Fruit fly (Drosophila melanogaster): ENCODE results near the gene bel.

bel gene

DNA sequence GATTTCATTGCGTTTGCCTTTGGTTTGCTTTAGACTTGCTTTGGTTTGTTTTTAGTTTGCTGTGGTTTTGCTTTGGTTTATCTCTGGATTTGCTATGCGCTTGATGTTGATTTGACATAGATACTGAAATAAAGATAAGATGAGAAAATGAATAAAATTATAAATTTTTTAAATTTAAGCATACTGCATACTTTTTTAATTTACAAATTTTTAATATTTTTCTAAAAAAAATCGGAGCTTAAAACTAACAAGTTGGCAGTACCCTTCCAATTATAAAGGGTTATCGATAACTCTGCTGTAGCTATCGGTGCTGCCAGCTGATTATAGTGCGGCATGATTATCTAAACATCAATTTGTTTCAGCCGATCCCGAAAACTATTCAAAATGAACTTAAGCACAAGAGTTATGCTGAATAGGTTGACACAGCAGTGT, 13.3 kb upstream of the bel start, which contains the start of gene mRpL19 (continued):
- TF ChIP-seq Six4 (GFP tag; optimal IDR thresholded peaks at IDR 0.05): peak; percentile 5
- no peak for TF ChIP-seq Lhr (GFP tag; optimal IDR thresholded peaks at IDR 0.05)
- TF ChIP-seq bigmax (GFP tag; optimal IDR thresholded peaks at IDR 0.05): no peak
- peak; percentile 54 for TF ChIP-seq sqz (GFP tag; optimal IDR thresholded peaks at IDR 0.05)
- peak; percentile 68 for TF ChIP-seq PHDP (tag; optimal IDR thresholded peaks at IDR 0.05)
- TF ChIP-seq pita (GFP tag; optimal IDR thresholded peaks at IDR 0.05): no peak
- peak; percentile 44 for TF ChIP-seq NfI (GFP tag; optimal IDR thresholded peaks at IDR 0.05)
- TF ChIP-seq slbo (GFP tag; IDR thresholded peaks at IDR 0.05): peak; percentile 22; the same call in 1 of the 2 replicates
- no peak for TF ChIP-seq CG9609 (GFP tag; optimal IDR thresholded peaks at IDR 0.05)
- peak; percentile 67 for TF ChIP-seq HLH4C (GFP tag; IDR thresholded peaks at IDR 0.05; ENCODE audit: partially characterized antibody)
- no peak for TF ChIP-seq fu2 (GFP tag; optimal IDR thresholded peaks at IDR 0.05)
- TF ChIP-seq CG30020 (tag; optimal IDR thresholded peaks at IDR 0.05): peak; percentile 60
- no peak for TF ChIP-seq CG15011 (GFP tag; optimal IDR thresholded peaks at IDR 0.05)
- peak; percentile 13; the same call in 1 of the 2 replicates for TF ChIP-seq CG14014 (GFP tag; IDR thresholded peaks at IDR 0.05)
- peak; percentile 31 for TF ChIP-seq CG10431 (GFP tag; optimal IDR thresholded peaks at IDR 0.05)
- TF ChIP-seq dmrt11E (tag; optimal IDR thresholded peaks at IDR 0.05): peak; percentile 34
- TF ChIP-seq ftz-f1 (GFP tag; optimal IDR thresholded peaks at IDR 0.05): no peak
- TF ChIP-seq CG2712 (tag; optimal IDR thresholded peaks at IDR 0.05): peak; percentile 73
- TF ChIP-seq CG34224 (GFP tag; IDR thresholded peaks at IDR 0.05; ENCODE audit: partially characterized antibody): peak; percentile 53; the same call in 2 of the 3 replicates
- TF ChIP-seq CG6175 (GFP tag; IDR thresholded peaks at IDR 0.05): no peak
- no peak for TF ChIP-seq Mes4 (GFP tag; optimal IDR thresholded peaks at IDR 0.05)
- TF ChIP-seq CoRest (tag; optimal IDR thresholded peaks at IDR 0.05): peak; percentile 64
- peak; percentile 42 for TF ChIP-seq CG7839 (tag; optimal IDR thresholded peaks at IDR 0.05)
- TF ChIP-seq CG33213 (GFP tag; optimal IDR thresholded peaks at IDR 0.05): no peak
- TF ChIP-seq dmrt99B (tag; optimal IDR thresholded peaks at IDR 0.05): peak; percentile 33
- TF ChIP-seq tna (GFP tag; IDR thresholded peaks at IDR 0.05; ENCODE audit: partially characterized antibody): 0 out of 2 replicates have a peak, but pooled peaks have one; percentile 23
- TF ChIP-seq fd102C (GFP tag; optimal IDR thresholded peaks at IDR 0.05): no peak
- peak; percentile 39; the same call in 2 of the 3 replicates for TF ChIP-seq Doc3 (GFP tag; IDR thresholded peaks at IDR 0.05; ENCODE audit: partially characterized antibody)
- TF ChIP-seq sug (tag; optimal IDR thresholded peaks at IDR 0.05): peak; percentile 61
- TF ChIP-seq CG7963 (GFP tag; IDR thresholded peaks at IDR 0.05; ENCODE audit: partially characterized antibody): peak; percentile 58; the same call in 1 of the 3 replicates
- TF ChIP-seq CG16863 (GFP tag; optimal IDR thresholded peaks at IDR 0.05): no peak
- no peak for TF ChIP-seq CG7987 (GFP tag; optimal IDR thresholded peaks at IDR 0.05)
- peak; percentile 73 for TF ChIP-seq gsb-n (tag; optimal IDR thresholded peaks at IDR 0.05)
- peak; percentile 37; the same call in 1 of the 2 replicates for TF ChIP-seq Adf1 (GFP tag; IDR thresholded peaks at IDR 0.05)
- TF ChIP-seq CG5180 (GFP tag; optimal IDR thresholded peaks at IDR 0.05): no peak
- TF ChIP-seq CG7271 (tag; optimal IDR thresholded peaks at IDR 0.05): peak; percentile 45
- TF ChIP-seq CG6683 (GFP tag; optimal IDR thresholded peaks at IDR 0.05): no peak
- peak; percentile 46 for TF ChIP-seq CG30403 (GFP tag; optimal IDR thresholded peaks at IDR 0.05)
- TF ChIP-seq CG8924 (tag; optimal IDR thresholded peaks at IDR 0.05): peak; percentile 71
- peak; percentile 53 for TF ChIP-seq CG7556 (GFP tag; optimal IDR thresholded peaks at IDR 0.05)
- TF ChIP-seq CG4730 (GFP tag; IDR thresholded peaks at IDR 0.05): no peak
- TF ChIP-seq H2.0 (GFP tag; IDR thresholded peaks at IDR 0.05): no peak
- TF ChIP-seq ci (GFP tag; IDR thresholded peaks at IDR 0.05): no peak
- no peak for TF ChIP-seq HLH54F (GFP tag; optimal IDR thresholded peaks at IDR 0.05)
- peak; percentile 52 for TF ChIP-seq nmo (GFP tag; optimal IDR thresholded peaks at IDR 0.05)
- TF ChIP-seq CG3163 (GFP tag; optimal IDR thresholded peaks at IDR 0.05): no peak
- TF ChIP-seq MESR4 (GFP tag; optimal IDR thresholded peaks at IDR 0.05): peak; percentile 73
- TF ChIP-seq CG1602 (GFP tag; optimal IDR thresholded peaks at IDR 0.05): no peak
- no peak for TF ChIP-seq CG1647 (GFP tag; optimal IDR thresholded peaks at IDR 0.05)
- no peak for TF ChIP-seq peb (GFP tag; IDR thresholded peaks at IDR 0.05)
